Fruit fly (Drosophila melanogaster): ENCODE measurements around the gene CG10063.

Gene CG10063

dm6 chr3L:6943204-6943947, 28.9 kb downstream of the CG10063 start:
- TF ChIP-seq CG14655 (GFP tag; optimal IDR thresholded peaks at IDR 0.05) (peak; percentile 35), CG17806 (tag; optimal IDR thresholded peaks at IDR 0.05) (no peak), fd96Ca (GFP tag; IDR thresholded peaks at IDR 0.05) (no peak), gl (tag; optimal IDR thresholded peaks at IDR 0.05) (no peak), CG32121 (GFP tag; IDR thresholded peaks at IDR 0.05) (no peak), CG4496 (GFP tag; IDR thresholded peaks at IDR 0.05) (peak; percentile 47; the same call in 1 of the 3 replicates), rn (GFP tag; IDR thresholded peaks at IDR 0.05) (no peak), CG12605 (GFP tag; IDR thresholded peaks at IDR 0.05) (peak; percentile 36; the same call in 1 of the 2 replicates), CG13204 (GFP tag; optimal IDR thresholded peaks at IDR 0.05) (no peak), Ets98B (GFP tag; IDR thresholded peaks at IDR 0.05) (peak; percentile 39), EcR (GFP tag; optimal IDR thresholded peaks at IDR 0.05) (no peak), CG8301 (tag; optimal IDR thresholded peaks at IDR 0.05) (no peak)

- TF ChIP-seq CG8159 (tag; optimal IDR thresholded peaks at IDR 0.05) (no peak), CG14655 (GFP tag; optimal IDR thresholded peaks at IDR 0.05) (no peak), Pif1B (GFP tag; optimal IDR thresholded peaks at IDR 0.05) (no peak), Pif1A (GFP tag; optimal IDR thresholded peaks at IDR 0.05) (no peak), CG4496 (GFP tag; IDR thresholded peaks at IDR 0.05) (0 out of 3 replicates have a peak, but pooled peaks have one; percentile 7)
Observed at dm6 chr3L:6942831-6943114, 29.5 kb downstream of the CG10063 start, which contains the start of gene tow. Gene tow (plus strand): TSS chr3L:6942856.

- no peak for TF ChIP-seq CG4496 (GFP tag; IDR thresholded peaks at IDR 0.05)
- no peak for TF ChIP-seq D1 (tag; optimal IDR thresholded peaks at IDR 0.05)
- no peak for TF ChIP-seq gl (tag; optimal IDR thresholded peaks at IDR 0.05)
- no peak for TF ChIP-seq rn (GFP tag; IDR thresholded peaks at IDR 0.05)
- no peak for TF ChIP-seq EcR (GFP tag; optimal IDR thresholded peaks at IDR 0.05)
- TF ChIP-seq Pif1B (GFP tag; optimal IDR thresholded peaks at IDR 0.05) = no peak
- no peak for TF ChIP-seq CG13204 (GFP tag; optimal IDR thresholded peaks at IDR 0.05)
- TF ChIP-seq CG14655 (GFP tag; optimal IDR thresholded peaks at IDR 0.05) = no peak
- TF ChIP-seq Pif1A (GFP tag; optimal IDR thresholded peaks at IDR 0.05) = no peak
Observed at dm6 chr3L:6942103-6942830, 30.0 kb downstream of the CG10063 start.

- peak; percentile 9 for TF ChIP-seq CG14655 (GFP tag; optimal IDR thresholded peaks at IDR 0.05)
- no peak for TF ChIP-seq CG17806 (tag; optimal IDR thresholded peaks at IDR 0.05)
- peak; percentile 29; the same call in 1 of the 3 replicates for TF ChIP-seq fd96Ca (GFP tag; IDR thresholded peaks at IDR 0.05)
- no peak for TF ChIP-seq CG9948 (tag; optimal IDR thresholded peaks at IDR 0.05)
- TF ChIP-seq CG12605 (GFP tag; IDR thresholded peaks at IDR 0.05) = peak; percentile 73
- peak; percentile 18; the same call in 1 of the 2 replicates for TF ChIP-seq Ets98B (GFP tag; IDR thresholded peaks at IDR 0.05)
- no peak for TF ChIP-seq D1 (tag; optimal IDR thresholded peaks at IDR 0.05)
- TF ChIP-seq CG4496 (GFP tag; IDR thresholded peaks at IDR 0.05) = peak; percentile 65
- TF ChIP-seq CG13204 (GFP tag; optimal IDR thresholded peaks at IDR 0.05) = no peak
- no peak for TF ChIP-seq EcR (GFP tag; optimal IDR thresholded peaks at IDR 0.05)
Observed at dm6 chr3L:6934799-6935318, 37.4 kb downstream of the CG10063 start.

- no peak for TF ChIP-seq CG32121 (GFP tag; IDR thresholded peaks at IDR 0.05)
- no peak for TF ChIP-seq CG8301 (tag; optimal IDR thresholded peaks at IDR 0.05)
- no peak for TF ChIP-seq CG12605 (GFP tag; IDR thresholded peaks at IDR 0.05)
- TF ChIP-seq CG4496 (GFP tag; IDR thresholded peaks at IDR 0.05) = no peak
- TF ChIP-seq CG9948 (tag; optimal IDR thresholded peaks at IDR 0.05) = no peak
- no peak for TF ChIP-seq Snoo (tag; optimal IDR thresholded peaks at IDR 0.05)
- no peak for TF ChIP-seq Pif1A (GFP tag; optimal IDR thresholded peaks at IDR 0.05)
Observed at dm6 chr3L:6932626-6933025, 39.6 kb downstream of the CG10063 start, which contains the start of gene CG14820. Gene CG14820 (plus strand): TSS chr3L:6932926.

- TF ChIP-seq rn (GFP tag; IDR thresholded peaks at IDR 0.05) (no peak), gl (tag; optimal IDR thresholded peaks at IDR 0.05) (no peak), CG8301 (tag; optimal IDR thresholded peaks at IDR 0.05) (no peak)
Observed at dm6 chr3L:6931850-6932249, 40.4 kb downstream of the CG10063 start, which contains the start of gene CG45413. Gene CG45413 (minus strand): TSS chr3L:6931950.

- TF ChIP-seq CG4496 (GFP tag; IDR thresholded peaks at IDR 0.05) (peak; percentile 67; the same call in 2 of the 3 replicates), Pif1A (GFP tag; optimal IDR thresholded peaks at IDR 0.05) (no peak)
Observed at dm6 chr3L:6925843-6926242, 46.4 kb downstream of the CG10063 start.

Data from whole organism, pupa.